Fruit fly (Drosophila melanogaster) whole organism, prepupa: Measurements from ENCODE around the gene CG1927.

Experiments
- Blimp-1 ChIP-seq: fragments of 200-800 bp; sonication (Bioruptor generic); optimal IDR thresholded peaks from 3 replicates; lab custom pipeline; 2017; ENCODE audit warnings: missing biosample characterization, missing genetic modification characterization, mild to moderate bottlenecking, moderate library complexity, missing genetic modification reagents
- CG10631 ChIP-seq: fragments of 200-800 bp; sonication (Bioruptor generic); optimal IDR thresholded peaks from 2 replicates; lab custom pipeline; 2016; ENCODE audit warnings: missing biosample characterization, missing genetic modification characterization
- CG3032 ChIP-seq: fragments of 200-800 bp; optimal IDR thresholded peaks from 2 replicates; lab custom pipeline; 2019; ENCODE audit warnings: missing biosample characterization, mild to moderate bottlenecking, missing genetic modification characterization, moderate library complexity
- CG32006 ChIP-seq: fragments of 200-800 bp; sonication (Bioruptor generic); optimal IDR thresholded peaks from 3 replicates; lab custom pipeline; 2017; ENCODE audit warnings: missing biosample characterization, mild to moderate bottlenecking, missing genetic modification characterization
- Hr38 ChIP-seq: sonication (Bioruptor generic); optimal IDR thresholded peaks from 2 replicates; lab custom pipeline; 2016; ENCODE audit warnings: missing biosample characterization, missing genetic modification characterization
- Lpt ChIP-seq: fragments of 200-800 bp; sonication (Bioruptor generic); optimal IDR thresholded peaks from 3 replicates; lab custom pipeline; 2016; ENCODE audit warnings: missing biosample characterization, missing genetic modification characterization
- Sox14 ChIP-seq: fragments of 200-800 bp; sonication (Bioruptor generic); optimal IDR thresholded peaks from 3 replicates; lab custom pipeline; 2016; ENCODE audit warnings: missing biosample characterization, missing genetic modification characterization
- acj6 ChIP-seq: fragments of 200-800 bp; sonication (Bioruptor generic); optimal IDR thresholded peaks from 3 replicates; lab custom pipeline; 2016; ENCODE audit warnings: missing biosample characterization, missing genetic modification characterization
- cyc ChIP-seq: fragments of 200-800 bp; sonication (Bioruptor generic); optimal IDR thresholded peaks from 3 replicates; lab custom pipeline; 2016; ENCODE audit warnings: missing biosample characterization, missing genetic modification characterization
- esn ChIP-seq: fragments of 200-800 bp; sonication (Bioruptor generic); optimal IDR thresholded peaks from 2 replicates; lab custom pipeline; 2016; ENCODE audit warnings: missing biosample characterization, mild to moderate bottlenecking, missing genetic modification characterization, moderate library complexity
- fd85E ChIP-seq: fragments of 200-800 bp; sonication (Bioruptor generic); optimal IDR thresholded peaks from 3 replicates; lab custom pipeline; 2016; ENCODE audit warnings: missing biosample characterization, missing genetic modification characterization
- salr ChIP-seq, 2 experiments: fragments of 200-800 bp; sonication (Bioruptor generic); optimal IDR thresholded peaks; 3 replicates each; lab custom pipeline; 2016 to 2018; ENCODE audit warnings: missing biosample characterization in 2 of 2, missing genetic modification characterization in 2 of 2, mild to moderate bottlenecking in 1 of 2
- topi ChIP-seq: fragments of 200-800 bp; sonication (Bioruptor generic); optimal IDR thresholded peaks from 3 replicates; lab custom pipeline; 2016; ENCODE audit warnings: missing biosample characterization, missing genetic modification characterization

dm6 chr3L:1968401-1968800 lies 1.5 kb downstream of the CG1927 start:
- TF ChIP-seq acj6 (GFP tag; lab: Kevin White, UChicago) (no peak), Sox14 (GFP tag; lab: Kevin White, UChicago) (no peak), CG32006 (GFP tag; lab: Kevin White, UChicago) (no peak), CG3032 (no peak), cyc (GFP tag; lab: Kevin White, UChicago) (no peak), CG10631 (GFP tag; lab: Kevin White, UChicago) (no peak), esn (no peak), Lpt (GFP tag; lab: Kevin White, UChicago) (no peak), fd85E (no peak), topi (no peak), Blimp-1 (no peak), Hr38 (GFP tag; lab: Kevin White, UChicago) (no peak), salr (GFP tag; optimal IDR thresholded peaks at IDR 0.05; lab: Kevin White, UChicago) (no peak)
